Worm (Caenorhabditis elegans) whole organism, L2 larva: ENCODE data around the gene gly-7.

Source experiments
- ceh-16 ChIP-seq: fragments of 150-350 bp; optimal IDR thresholded peaks from 2 replicates; lab custom pipeline; 2014; ENCODE audit warnings: missing biosample characterization, missing genetic modification characterization
- ceh-82 ChIP-seq: fragments of 150-350 bp; optimal IDR thresholded peaks from 2 replicates; lab custom pipeline; 2014; ENCODE audit warnings: missing biosample characterization, missing genetic modification characterization

DNA sequence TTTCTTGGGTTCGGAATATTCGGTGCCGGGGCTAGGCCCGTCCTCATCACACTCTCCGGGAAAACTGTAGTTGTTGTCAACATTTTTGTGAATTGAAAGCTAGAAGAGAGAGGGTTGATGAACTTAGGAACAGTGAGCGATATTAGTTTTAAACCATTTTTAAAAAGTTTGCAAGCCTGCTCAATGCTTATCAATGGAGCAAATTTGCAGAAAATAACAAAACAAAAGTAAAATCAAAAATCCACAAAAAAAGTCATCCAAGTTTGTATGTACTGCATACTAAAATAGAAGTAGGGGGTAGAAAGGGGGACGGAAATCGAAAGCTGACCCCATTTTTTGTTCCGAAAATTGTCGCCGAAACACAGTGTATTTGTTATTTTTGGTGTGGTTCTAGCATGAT, 35.1 kb upstream of the gly-7 start, which contains the start of gene T10B5.10:
- TF ChIP-seq ceh-82 (tag; lab: Kevin White, UChicago) (no peak), ceh-16 (tag; lab: Kevin White, UChicago) (no peak)
